Worm (Caenorhabditis elegans) whole organism, early embryonic: ENCODE results near the gene wago-4.

Experiments used
- B0310.2 ChIP-seq: sonication (generic microtip); optimal IDR thresholded peaks from 2 replicates; lab custom pipeline; 2016; ENCODE audit warnings: mild to moderate bottlenecking, missing genetic modification characterization, missing compliant biosample characterization
- F13C5.2 ChIP-seq: sonication (generic microtip); optimal IDR thresholded peaks from 2 replicates; lab custom pipeline; 2017; ENCODE audit warnings: mild to moderate bottlenecking, missing genetic modification characterization, inconsistent platforms, missing compliant biosample characterization
- ama-1 ChIP-seq: fragments of 150-350 bp; optimal IDR thresholded peaks from 2 replicates; lab custom pipeline; 2014
- ceh-36 ChIP-seq: sonication (generic microtip); optimal IDR thresholded peaks from 2 replicates; lab custom pipeline; 2016; ENCODE audit warnings: missing genetic modification characterization, inconsistent platforms, missing compliant biosample characterization
- ets-7 ChIP-seq: sonication (generic microtip); optimal IDR thresholded peaks from 2 replicates; lab custom pipeline; 2016; ENCODE audit warnings: missing genotype, missing genetic modification characterization, missing compliant biosample characterization
- flt-1 ChIP-seq: fragments of 200-800 bp; sonication (Bioruptor generic); IDR thresholded peaks from 2 replicates; pipeline ENCODE4 v1.3.6; 2022; ENCODE audit warnings: missing genetic modification characterization, missing compliant biosample characterization
- hmg-4 ChIP-seq: fragments of 200-800 bp; sonication (Bioruptor generic); optimal IDR thresholded peaks from 2 replicates; lab custom pipeline; 2018; ENCODE audit warnings: mild to moderate bottlenecking, missing genetic modification characterization, missing compliant biosample characterization
- pes-1 ChIP-seq: fragments of 200-800 bp; sonication (Bioruptor generic); IDR thresholded peaks from 2 replicates; pipeline ENCODE4 v1.3.6; 2022; ENCODE audit warnings: missing genetic modification reagents, missing genetic modification characterization, missing compliant biosample characterization
- scrt-1 ChIP-seq: fragments of 200-800 bp; sonication (Bioruptor generic); IDR thresholded peaks from 2 replicates; pipeline ENCODE4 v1.3.6; 2022; ENCODE audit warnings: missing genetic modification characterization, missing compliant biosample characterization
- tbx-11 ChIP-seq: fragments of 200-800 bp; sonication (Bioruptor generic); IDR thresholded peaks from 2 replicates; pipeline ENCODE4 v1.3.6; 2022; ENCODE audit warnings: missing genetic modification characterization, missing compliant biosample characterization
- tbx-37 ChIP-seq: fragments of 200-800 bp; sonication (Bioruptor generic); conservative IDR thresholded peaks from 2 replicates; pipeline ENCODE4 v1.3.6; 2022; ENCODE audit warnings: missing genetic modification reagents, missing genetic modification characterization, missing compliant biosample characterization
- tra-4 ChIP-seq: sonication (generic microtip); optimal IDR thresholded peaks from 2 replicates; lab custom pipeline; 2017; ENCODE audit warnings: missing genetic modification characterization, missing compliant biosample characterization

DNA sequence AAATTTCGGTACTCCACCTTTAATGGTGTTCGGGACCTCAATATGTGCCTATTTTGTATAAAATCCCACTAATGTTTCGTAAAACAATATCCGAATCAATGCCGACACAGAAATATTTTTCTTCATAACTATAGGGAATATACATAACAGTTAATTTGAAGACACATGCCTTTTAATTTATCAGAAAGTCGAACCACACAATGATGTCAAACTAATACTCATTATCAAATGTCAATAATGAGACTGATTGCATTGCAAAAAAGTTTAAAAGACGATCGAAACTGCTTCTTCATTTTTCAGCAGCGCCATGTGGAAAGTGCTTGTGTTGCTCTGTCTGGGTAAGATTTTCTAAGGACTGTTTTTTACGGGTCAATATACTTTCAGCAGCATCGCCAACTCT, 18.3 kb upstream of the wago-4 start, which contains the start of gene clec-65:
- TF ChIP-seq ceh-36 (tag; lab: Kevin White, UChicago), result no peak
- TF ChIP-seq ama-1 (lab: Kevin White, UChicago), result no peak
- TF ChIP-seq hmg-4 (GFP tag; lab: Kevin White, UChicago), result no peak
- no peak for TF ChIP-seq tbx-37 (GFP tag; lab: Robert Waterston, UW)
- no peak for TF ChIP-seq F13C5.2 (tag; lab: Kevin White, UChicago)
- TF ChIP-seq ets-7 (tag; lab: Kevin White, UChicago), result no peak
- no peak for TF ChIP-seq tra-4 (tag; lab: Kevin White, UChicago)
- TF ChIP-seq tbx-11 (GFP tag; lab: Robert Waterston, UW), result no peak
- TF ChIP-seq B0310.2 (tag; lab: Kevin White, UChicago), result no peak
- no peak for TF ChIP-seq pes-1 (GFP tag; lab: Robert Waterston, UW)
- no peak for TF ChIP-seq flt-1 (GFP tag; lab: Robert Waterston, UW)
- no peak for TF ChIP-seq scrt-1
